Worm (Caenorhabditis elegans) whole organism, late embryonic: ENCODE data around the gene ZK1307.1.

Source experiments
- Y22D7AL.16 ChIP-seq: sonication (generic microtip); optimal IDR thresholded peaks from 2 replicates; lab custom pipeline; 2016; ENCODE audit warnings: missing genetic modification characterization, missing compliant biosample characterization
- ceh-2 ChIP-seq: sonication (generic microtip); optimal IDR thresholded peaks from 2 replicates; lab custom pipeline; 2016; ENCODE audit warnings: missing genotype, missing genetic modification characterization, missing compliant biosample characterization
- fkh-10 ChIP-seq: fragments of 150-350 bp; optimal IDR thresholded peaks from 2 replicates; lab custom pipeline; 2014; ENCODE audit warnings: missing biosample characterization, missing genetic modification reagents, missing genetic modification characterization
- fkh-6 ChIP-seq: sonication (generic microtip); optimal IDR thresholded peaks from 2 replicates; lab custom pipeline; 2016; ENCODE audit warnings: missing genetic modification characterization, missing compliant biosample characterization
- mec-3 ChIP-seq: sonication (generic microtip); optimal IDR thresholded peaks from 2 replicates; lab custom pipeline; 2016; ENCODE audit warnings: borderline replicate concordance, missing genetic modification characterization, missing compliant biosample characterization

Gene ZK1307.1

DNA sequence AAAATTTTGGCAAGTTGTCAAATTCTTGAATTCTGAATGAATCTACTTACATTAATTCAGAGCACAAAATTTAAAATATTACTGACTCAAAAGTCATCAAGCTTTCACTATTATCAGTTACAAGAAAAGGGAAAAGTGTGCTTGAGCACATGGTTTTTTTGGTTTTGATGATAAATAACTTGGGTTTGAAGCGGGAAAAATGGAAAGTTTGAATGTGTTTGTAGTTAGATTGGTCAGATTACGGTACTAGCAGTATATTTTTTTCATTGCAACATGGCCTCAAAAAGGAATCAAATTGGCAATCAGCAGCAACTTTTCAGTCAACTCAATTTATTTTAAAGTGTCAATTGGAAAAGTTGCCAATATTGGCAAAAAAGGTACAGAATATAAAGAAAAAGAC is 50.7 kb downstream of the ZK1307.1 start:
- no peak for TF ChIP-seq mec-3 (tag; lab: Kevin White, UChicago)
- TF ChIP-seq fkh-10 (GFP tag; lab: Kevin White, UChicago) = no peak
- TF ChIP-seq Y22D7AL.16 (tag; lab: Kevin White, UChicago) = no peak
- no peak for TF ChIP-seq ceh-2 (tag; lab: Kevin White, UChicago)
- TF ChIP-seq fkh-6 (tag; lab: Kevin White, UChicago) = no peak
